Worm (Caenorhabditis elegans): ENCODE measurements around the gene F18E2.15.

The F18E2.15 gene

ce11 chrV:12718622-12719021 lies 42.2 kb downstream of the F18E2.15 start, which contains the start of gene str-181:
str-181 (minus strand) TSS chrV:12718722.
- TF ChIP-seq dmd-9 (GFP tag; IDR thresholded peaks at IDR 0.05), result no peak
- peak; percentile 56 for TF ChIP-seq aha-1 (tag)

ce11 chrV:12716447-12716846 lies 44.4 kb downstream of the F18E2.15 start, which contains the start of gene str-178:
str-178 (minus strand) TSS chrV:12716547.
- TF ChIP-seq zag-1 (tag; optimal IDR thresholded peaks at IDR 0.05) (no peak), Y105C5A.15 (GFP tag; IDR thresholded peaks at IDR 0.05) (no peak), nhr-237 (tag; optimal IDR thresholded peaks at IDR 0.05) (no peak), mxl-2 (GFP tag; conservative IDR thresholded peaks at IDR 0.05) (no peak), aha-1 (tag) (no peak), ZK546.5 (tag; optimal IDR thresholded peaks at IDR 0.05) (no peak), hif-1 (tag; optimal IDR thresholded peaks at IDR 0.05) (no peak), ceh-82 (tag; optimal IDR thresholded peaks at IDR 0.05) (no peak), aly-2 (tag; optimal IDR thresholded peaks at IDR 0.05) (no peak), daf-8 (GFP tag; IDR thresholded peaks at IDR 0.05) (no peak), F37D6.2 (tag; optimal IDR thresholded peaks at IDR 0.05) (no peak), ama-1 (optimal IDR thresholded peaks at IDR 0.05) (no peak), lsy-2 (tag; optimal IDR thresholded peaks at IDR 0.05) (no peak), dmd-6 (GFP tag; IDR thresholded peaks at IDR 0.05) (no peak), mxl-3 (GFP tag; optimal IDR thresholded peaks at IDR 0.05) (no peak), skn-1 (tag; optimal IDR thresholded peaks at IDR 0.05) (no peak), fos-1 (tag; optimal IDR thresholded peaks at IDR 0.05) (no peak), egl-43 (GFP tag; IDR thresholded peaks at IDR 0.05) (no peak)

- TF ChIP-seq dmd-9 (GFP tag; IDR thresholded peaks at IDR 0.05) (no peak), saeg-2 (GFP tag; IDR thresholded peaks at IDR 0.05) (no peak), ceh-82 (tag; optimal IDR thresholded peaks at IDR 0.05) (no peak), pqm-1 (tag; optimal IDR thresholded peaks at IDR 0.05) (no peak), nhr-48 (tag; optimal IDR thresholded peaks at IDR 0.05) (no peak), nhr-10 (tag; optimal IDR thresholded peaks at IDR 0.05) (no peak), T20F7.1 (GFP tag; optimal IDR thresholded peaks at IDR 0.05) (no peak), lin-29 (GFP tag; IDR thresholded peaks at IDR 0.05) (no peak)
Measured at ce11 chrV:12714120-12714519, 46.7 kb downstream of the F18E2.15 start, which contains the start of gene R11D1.4. R11D1.4 (minus strand) TSS chrV:12714220.

DNA sequence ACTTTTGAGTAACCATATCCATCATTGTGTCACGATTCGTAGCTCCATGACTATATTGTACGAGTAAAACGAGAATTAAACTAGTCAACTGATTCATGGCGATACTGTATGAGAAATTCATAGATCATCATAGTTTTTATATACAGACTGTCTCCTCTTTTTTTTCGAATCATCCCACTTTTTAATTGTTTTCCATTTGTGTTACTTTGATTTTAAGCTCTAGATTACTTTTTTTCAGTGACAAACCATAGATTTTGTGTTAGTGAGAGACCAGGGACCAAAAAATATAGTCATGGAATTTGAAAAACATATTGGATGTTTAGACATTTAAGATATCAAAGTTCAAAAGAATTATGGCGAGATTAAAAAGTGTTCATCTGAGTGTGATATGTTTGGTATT lies 48.8 kb downstream of the F18E2.15 start, which contains the start of gene R11D1.3:
R11D1.3 (minus strand) TSS at position 101 of the 400 bp plus-strand sequence.
- TF ChIP-seq nhr-28 (tag; optimal IDR thresholded peaks at IDR 0.05) (no peak), pqm-1 (tag; optimal IDR thresholded peaks at IDR 0.05) (no peak), fos-1 (tag; optimal IDR thresholded peaks at IDR 0.05) (no peak), lir-3 (tag; optimal IDR thresholded peaks at IDR 0.05) (no peak), ceh-82 (tag; optimal IDR thresholded peaks at IDR 0.05) (no peak), nhr-48 (tag; optimal IDR thresholded peaks at IDR 0.05) (no peak), F49E8.2 (tag; optimal IDR thresholded peaks at IDR 0.05; ENCODE audit: borderline replicate concordance) (no peak), daf-16 (GFP tag; optimal IDR thresholded peaks at IDR 0.05) (no peak), daf-16 (tag; optimal IDR thresholded peaks at IDR 0.05) (no peak), ctbp-1 (GFP tag; IDR thresholded peaks at IDR 0.05) (no peak), lim-7 (GFP tag; IDR thresholded peaks at IDR 0.05) (no peak), ceh-32 (tag; optimal IDR thresholded peaks at IDR 0.05; ENCODE audit: poor library complexity) (no peak), fkh-10 (GFP tag; optimal IDR thresholded peaks at IDR 0.05) (no peak), duxl-1 (tag; optimal IDR thresholded peaks at IDR 0.05; ENCODE audit: poor library complexity) (no peak), zip-11 (GFP tag; IDR thresholded peaks at IDR 0.05) (no peak)
